Worm (Caenorhabditis elegans) whole organism, early embryonic: ENCODE data around the gene srt-30.

Experiments used
- B0310.2 ChIP-seq: sonication (generic microtip); optimal IDR thresholded peaks from 2 replicates; lab custom pipeline; 2016; ENCODE audit warnings: mild to moderate bottlenecking, missing genetic modification characterization, missing compliant biosample characterization
- F13C5.2 ChIP-seq: sonication (generic microtip); optimal IDR thresholded peaks from 2 replicates; lab custom pipeline; 2017; ENCODE audit warnings: mild to moderate bottlenecking, missing genetic modification characterization, inconsistent platforms, missing compliant biosample characterization
- aly-1 ChIP-seq: sonication (generic microtip); optimal IDR thresholded peaks from 2 replicates; lab custom pipeline; 2016; ENCODE audit warnings: missing genetic modification characterization, missing compliant biosample characterization
- ama-1 ChIP-seq: fragments of 150-350 bp; optimal IDR thresholded peaks from 2 replicates; lab custom pipeline; 2014
- ceh-13 ChIP-seq: fragments of 200-800 bp; sonication (Bioruptor generic); optimal IDR thresholded peaks from 2 replicates; lab custom pipeline; 2018; ENCODE audit warnings: mild to moderate bottlenecking, missing genetic modification characterization, missing compliant biosample characterization
- ceh-36 ChIP-seq: sonication (generic microtip); optimal IDR thresholded peaks from 2 replicates; lab custom pipeline; 2016; ENCODE audit warnings: missing genetic modification characterization, inconsistent platforms, missing compliant biosample characterization
- ets-7 ChIP-seq: sonication (generic microtip); optimal IDR thresholded peaks from 2 replicates; lab custom pipeline; 2016; ENCODE audit warnings: missing genotype, missing genetic modification characterization, missing compliant biosample characterization
- flt-1 ChIP-seq: fragments of 200-800 bp; sonication (Bioruptor generic); IDR thresholded peaks from 2 replicates; pipeline ENCODE4 v1.3.6; 2022; ENCODE audit warnings: missing genetic modification characterization, missing compliant biosample characterization
- hmbx-1 ChIP-seq: sonication (generic microtip); optimal IDR thresholded peaks from 2 replicates; lab custom pipeline; 2016; ENCODE audit warnings: mild to moderate bottlenecking, missing genetic modification characterization, missing compliant biosample characterization
- hmg-4 ChIP-seq: fragments of 200-800 bp; sonication (Bioruptor generic); optimal IDR thresholded peaks from 2 replicates; lab custom pipeline; 2018; ENCODE audit warnings: mild to moderate bottlenecking, missing genetic modification characterization, missing compliant biosample characterization
- hnd-1 ChIP-seq: sonication (generic microtip); optimal IDR thresholded peaks from 2 replicates; lab custom pipeline; 2016; ENCODE audit warnings: missing genetic modification characterization, missing compliant biosample characterization
- pes-1 ChIP-seq: fragments of 200-800 bp; sonication (Bioruptor generic); IDR thresholded peaks from 2 replicates; pipeline ENCODE4 v1.3.6; 2022; ENCODE audit warnings: missing genetic modification reagents, missing genetic modification characterization, missing compliant biosample characterization
- scrt-1 ChIP-seq: fragments of 200-800 bp; sonication (Bioruptor generic); IDR thresholded peaks from 2 replicates; pipeline ENCODE4 v1.3.6; 2022; ENCODE audit warnings: missing genetic modification characterization, missing compliant biosample characterization
- sea-1 ChIP-seq: fragments of 200-800 bp; sonication (Bioruptor generic); conservative IDR thresholded peaks from 2 replicates; pipeline ENCODE4 v1.3.6; 2022; ENCODE audit warnings: missing genetic modification characterization, missing compliant biosample characterization
- tbx-11 ChIP-seq: fragments of 200-800 bp; sonication (Bioruptor generic); IDR thresholded peaks from 2 replicates; pipeline ENCODE4 v1.3.6; 2022; ENCODE audit warnings: missing genetic modification characterization, missing compliant biosample characterization
- tbx-37 ChIP-seq: fragments of 200-800 bp; sonication (Bioruptor generic); conservative IDR thresholded peaks from 2 replicates; pipeline ENCODE4 v1.3.6; 2022; ENCODE audit warnings: missing genetic modification reagents, missing genetic modification characterization, missing compliant biosample characterization
- tra-4 ChIP-seq: sonication (generic microtip); optimal IDR thresholded peaks from 2 replicates; lab custom pipeline; 2017; ENCODE audit warnings: missing genetic modification characterization, missing compliant biosample characterization

srt-30 gene

ce11 chrV:3800378-3800777 lies at the start of gene srt-30:
srt-30 (minus strand) TSS chrV:3800478.
- TF ChIP-seq pes-1 (GFP tag; lab: Robert Waterston, UW): no peak

ce11 chrV:3847268-3847667 lies 47.0 kb upstream of the srt-30 start, which contains the start of gene nhr-185:
nhr-185 (minus strand) TSS chrV:3847368.
- TF ChIP-seq B0310.2: no peak
- no peak for TF ChIP-seq tbx-11 (GFP tag; lab: Robert Waterston, UW)
- TF ChIP-seq flt-1 (GFP tag; lab: Robert Waterston, UW): no peak
- no peak for TF ChIP-seq pes-1 (GFP tag; lab: Robert Waterston, UW)
- TF ChIP-seq hmg-4 (GFP tag; lab: Kevin White, UChicago): no peak
- TF ChIP-seq F13C5.2: no peak
- TF ChIP-seq aly-1 (tag; lab: Kevin White, UChicago): no peak
- TF ChIP-seq hnd-1 (tag; lab: Kevin White, UChicago): no peak

ce11 chrV:3843926-3844325 lies 43.6 kb upstream of the srt-30 start, which contains the start of gene ugt-32:
ugt-32 (minus strand) TSS chrV:3844007.
- TF ChIP-seq flt-1 (GFP tag; lab: Robert Waterston, UW) (no peak), ets-7 (tag; lab: Kevin White, UChicago) (no peak), hnd-1 (tag; lab: Kevin White, UChicago) (no peak), scrt-1 (GFP tag; lab: Robert Waterston, UW) (no peak), B0310.2 (no peak), tbx-11 (GFP tag; lab: Robert Waterston, UW) (no peak), pes-1 (GFP tag; lab: Robert Waterston, UW) (no peak), sea-1 (GFP tag; lab: Robert Waterston, UW) (no peak)

ce11 chrV:3841462-3841861 lies 41.2 kb upstream of the srt-30 start:
- TF ChIP-seq tra-4 (no peak), ceh-13 (GFP tag; lab: Kevin White, UChicago) (no peak), sea-1 (GFP tag; lab: Robert Waterston, UW) (no peak), hmg-4 (GFP tag; lab: Kevin White, UChicago) (no peak), ceh-36 (tag; lab: Kevin White, UChicago) (no peak), pes-1 (GFP tag; lab: Robert Waterston, UW) (no peak), hmbx-1 (tag; lab: Kevin White, UChicago) (no peak), tbx-11 (GFP tag; lab: Robert Waterston, UW) (no peak), flt-1 (GFP tag; lab: Robert Waterston, UW) (no peak), tbx-37 (no peak), hnd-1 (tag; lab: Kevin White, UChicago) (no peak), F13C5.2 (no peak)

ce11 chrV:3832661-3833060 lies 32.4 kb upstream of the srt-30 start:
- no peak for TF ChIP-seq pes-1 (GFP tag; lab: Robert Waterston, UW)
- no peak for TF ChIP-seq flt-1 (GFP tag; lab: Robert Waterston, UW)
- no peak for TF ChIP-seq hmg-4 (GFP tag; lab: Kevin White, UChicago)
- TF ChIP-seq ceh-36 (tag; lab: Kevin White, UChicago): no peak
- TF ChIP-seq scrt-1 (GFP tag; lab: Robert Waterston, UW): no peak
- no peak for TF ChIP-seq aly-1 (tag; lab: Kevin White, UChicago)
- TF ChIP-seq F13C5.2: no peak
- no peak for TF ChIP-seq tbx-37
- no peak for TF ChIP-seq hmbx-1 (tag; lab: Kevin White, UChicago)
- no peak for TF ChIP-seq B0310.2
- no peak for TF ChIP-seq ets-7 (tag; lab: Kevin White, UChicago)
- no peak for TF ChIP-seq hnd-1 (tag; lab: Kevin White, UChicago)
- no peak for TF ChIP-seq sea-1 (GFP tag; lab: Robert Waterston, UW)
- TF ChIP-seq ceh-13 (GFP tag; lab: Kevin White, UChicago): no peak
- TF ChIP-seq tbx-11 (GFP tag; lab: Robert Waterston, UW): no peak
- no peak for TF ChIP-seq tra-4
- no peak for TF ChIP-seq ama-1 (lab: Kevin White, UChicago)

ce11 chrV:3832103-3832502 lies 31.8 kb upstream of the srt-30 start:
- TF ChIP-seq tra-4 (no peak), pes-1 (GFP tag; lab: Robert Waterston, UW) (no peak), ceh-36 (tag; lab: Kevin White, UChicago) (no peak)

ce11 chrV:3831616-3832015 lies 31.3 kb upstream of the srt-30 start, which contains the start of gene H10D18.5:
H10D18.5 (minus strand) TSS chrV:3831716.
- TF ChIP-seq F13C5.2 (no peak), B0310.2 (no peak), ama-1 (lab: Kevin White, UChicago) (no peak), sea-1 (GFP tag; lab: Robert Waterston, UW) (no peak), pes-1 (GFP tag; lab: Robert Waterston, UW) (no peak), ets-7 (tag; lab: Kevin White, UChicago) (no peak), hnd-1 (tag; lab: Kevin White, UChicago) (no peak), hmg-4 (GFP tag; lab: Kevin White, UChicago) (no peak), tbx-11 (GFP tag; lab: Robert Waterston, UW) (no peak), ceh-13 (GFP tag; lab: Kevin White, UChicago) (no peak), flt-1 (GFP tag; lab: Robert Waterston, UW) (no peak), hmbx-1 (tag; lab: Kevin White, UChicago) (no peak), scrt-1 (GFP tag; lab: Robert Waterston, UW) (no peak), ceh-36 (tag; lab: Kevin White, UChicago) (no peak)

- TF ChIP-seq flt-1 (GFP tag; lab: Robert Waterston, UW) (no peak), hmbx-1 (tag; lab: Kevin White, UChicago) (no peak), aly-1 (tag; lab: Kevin White, UChicago) (no peak), tbx-11 (GFP tag; lab: Robert Waterston, UW) (no peak), ceh-36 (tag; lab: Kevin White, UChicago) (no peak), tra-4 (no peak), pes-1 (GFP tag; lab: Robert Waterston, UW) (no peak), hmg-4 (GFP tag; lab: Kevin White, UChicago) (no peak), B0310.2 (no peak)
Observed at ce11 chrV:3825190-3825589, 24.9 kb upstream of the srt-30 start.
